Worm (Caenorhabditis elegans) whole organism, L2 larva: ENCODE measurements around the gene Y6E2A.10.

ENCODE experiments used
- lin-39 ChIP-seq: fragments of 150-350 bp; optimal IDR thresholded peaks from 2 replicates; lab custom pipeline; 2014; ENCODE audit warnings: missing biosample characterization, missing genetic modification reagents, missing genetic modification characterization
- mdl-1 ChIP-seq, 2 experiments: fragments of 150-350 bp in 1 of 2; sonication (generic microtip) in 1 of 2; optimal IDR thresholded peaks; 2 replicates each; lab custom pipeline; 2017; ENCODE audit warnings: missing biosample characterization in 2 of 2, missing genetic modification characterization in 2 of 2
- nhr-6 ChIP-seq: fragments of 150-350 bp; optimal IDR thresholded peaks from 2 replicates; lab custom pipeline; 2014; ENCODE audit warnings: missing biosample characterization, missing genetic modification characterization
- ztf-11 ChIP-seq: sonication (generic microtip); optimal IDR thresholded peaks from 2 replicates; lab custom pipeline; 2017; ENCODE audit warnings: missing biosample characterization, missing genetic modification characterization
- ztf-4 ChIP-seq: fragments of 150-350 bp; optimal IDR thresholded peaks from 2 replicates; lab custom pipeline; 2014; ENCODE audit warnings: missing biosample characterization, missing genetic modification characterization

DNA sequence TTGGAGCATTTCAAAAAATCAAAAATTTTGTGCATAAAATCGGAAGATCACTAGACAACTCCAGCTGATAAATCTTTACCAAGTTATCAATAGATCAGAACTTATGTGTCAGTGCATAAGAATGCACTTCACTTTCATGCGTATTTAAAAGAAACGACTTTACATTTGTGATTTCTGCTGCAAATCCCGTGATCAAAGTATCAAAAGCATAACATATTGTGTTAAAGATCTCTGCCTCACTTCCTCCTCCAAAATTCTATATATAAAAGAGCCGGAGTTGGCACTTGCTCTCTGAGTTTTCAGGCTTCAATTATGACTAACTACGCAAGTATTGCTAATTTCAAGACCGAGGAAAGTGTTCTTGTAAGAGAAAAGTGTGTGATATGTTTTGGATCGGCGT, 36.7 kb downstream of the Y6E2A.10 start, which contains the start of gene nhr-198:
- TF ChIP-seq lin-39, result no peak
- no peak for TF ChIP-seq ztf-11
- TF ChIP-seq ztf-4 (tag; lab: Kevin White, UChicago), result no peak
- TF ChIP-seq nhr-6, result no peak
- TF ChIP-seq mdl-1 (tag; optimal IDR thresholded peaks at IDR 0.05; lab: Kevin White, UChicago), result no peak
